Fruit fly (Drosophila melanogaster) S2 (cell line): ENCODE results near the gene MED20.

Source experiments
- CG8478 ChIP-seq: fragments of >200 bp; optimal IDR thresholded peaks from 2 replicates; lab custom pipeline; 2018
- CTCF ChIP-seq, 2 experiments: fragments of >200 bp; optimal IDR thresholded peaks; 2 replicates each; lab custom pipeline; 2018

- no peak for TF ChIP-seq CG8478 (lab: Kevin White, UChicago)
- TF ChIP-seq CTCF (optimal IDR thresholded peaks at IDR 0.05; lab: Kevin White, UChicago): no peak
These were observed 14.8 kb upstream of the MED20 start for dm6 chr2L:8087468-8087789.
